Fruit fly (Drosophila melanogaster): ENCODE measurements around the gene CG18764.

DNA sequence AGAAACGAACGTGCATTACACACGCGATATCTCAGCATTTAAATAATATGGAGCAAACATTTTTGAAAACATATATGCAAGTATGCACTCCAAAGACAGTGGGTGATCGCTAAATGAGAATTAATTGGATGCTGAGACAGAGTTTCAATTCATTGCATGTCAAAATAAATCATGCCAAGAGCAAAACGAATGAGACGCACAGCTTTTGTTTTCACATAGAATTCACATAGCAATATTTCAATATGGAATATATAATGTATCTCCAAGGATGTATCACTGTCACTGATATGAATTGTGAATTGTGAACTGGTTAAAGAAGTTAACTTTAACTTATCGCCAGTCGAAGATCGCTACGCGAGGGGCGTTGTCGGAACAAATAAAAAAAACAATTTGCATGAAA lies 12.2 kb upstream of the CG18764 start:
- TF ChIP-seq Ravus (GFP tag; IDR thresholded peaks at IDR 0.05) (no peak), CG9215 (GFP tag; IDR thresholded peaks at IDR 0.05) (no peak), Ets97D (GFP tag; optimal IDR thresholded peaks at IDR 0.05) (no peak), chinmo (GFP tag; IDR thresholded peaks at IDR 0.05; ENCODE audit: partially characterized antibody) (no peak), ranshi (GFP tag; IDR thresholded peaks at IDR 0.05) (no peak), crol (GFP tag; IDR thresholded peaks at IDR 0.05) (no peak), so (GFP tag; IDR thresholded peaks at IDR 0.05) (no peak), Hmx (GFP tag; optimal IDR thresholded peaks at IDR 0.05) (no peak), bsh (GFP tag; optimal IDR thresholded peaks at IDR 0.05) (no peak), psq (GFP tag; optimal IDR thresholded peaks at IDR 0.05) (no peak), Sox100B (GFP tag; optimal IDR thresholded peaks at IDR 0.05) (no peak), ash1 (GFP tag; optimal IDR thresholded peaks at IDR 0.05) (no peak), trem (tag; optimal IDR thresholded peaks at IDR 0.05) (no peak)
